Fruit fly (Drosophila melanogaster): ENCODE data around the gene CG8001.
A peak's percentile ranks its signal among the peaks of the same experiment; 100 is the strongest.

CG8001 gene

DNA sequence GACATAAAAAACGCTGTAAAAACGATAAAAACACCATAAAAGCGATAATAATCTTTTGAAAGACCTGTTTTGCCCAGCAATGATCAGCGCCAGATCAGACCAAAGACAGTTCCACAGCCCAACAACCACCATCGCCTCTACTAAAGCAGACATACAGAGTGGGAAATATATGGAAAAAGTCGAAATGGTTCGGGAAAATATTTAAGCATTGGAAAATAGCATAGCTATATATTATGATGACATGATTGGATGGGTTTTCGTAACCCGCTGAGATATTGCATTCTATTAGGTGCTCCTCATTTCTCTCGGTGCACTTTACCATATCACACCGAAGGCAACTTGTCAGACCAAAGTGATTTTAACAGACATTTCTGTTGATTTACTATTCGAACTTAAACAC is 52.7 kb downstream of the CG8001 start (continued):
- peak; percentile 80 for TF ChIP-seq shn (GFP tag; optimal IDR thresholded peaks at IDR 0.05)
- TF ChIP-seq CG17912 (GFP tag; optimal IDR thresholded peaks at IDR 0.05), result no peak
- peak; percentile 76; the same call in 2 of the 3 replicates for TF ChIP-seq CG11093 (GFP tag; IDR thresholded peaks at IDR 0.05)
- no peak for TF ChIP-seq mld (GFP tag; IDR thresholded peaks at IDR 0.05; ENCODE audit: partially characterized antibody)
- TF ChIP-seq Asciz (GFP tag; optimal IDR thresholded peaks at IDR 0.05), result peak; percentile 84
- TF ChIP-seq br (optimal IDR thresholded peaks at IDR 0.05), result no peak
- peak; percentile 24 for TF ChIP-seq CG30020 (tag; optimal IDR thresholded peaks at IDR 0.05)
- TF ChIP-seq CG17328 (GFP tag; IDR thresholded peaks at IDR 0.05), result peak; percentile 91
- TF ChIP-seq tio (GFP tag; optimal IDR thresholded peaks at IDR 0.05), result no peak
- TF ChIP-seq CG1233 (GFP tag; optimal IDR thresholded peaks at IDR 0.05), result peak; percentile 84
- no peak for TF ChIP-seq sqz (GFP tag; optimal IDR thresholded peaks at IDR 0.05)
- peak; percentile 93 for TF ChIP-seq HLH3B (GFP tag; IDR thresholded peaks at IDR 0.05)
- peak; percentile 63 for TF ChIP-seq Fer2 (tag; optimal IDR thresholded peaks at IDR 0.05)
- peak; percentile 70 for TF ChIP-seq D19B (GFP tag; optimal IDR thresholded peaks at IDR 0.05)
- TF ChIP-seq unpg (GFP tag; optimal IDR thresholded peaks at IDR 0.05), result peak; percentile 93
- no peak for TF ChIP-seq BEAF-32 (GFP tag; optimal IDR thresholded peaks at IDR 0.05)
- TF ChIP-seq CG8089 (GFP tag; optimal IDR thresholded peaks at IDR 0.05), result peak; percentile 84
- TF ChIP-seq ham (GFP tag; IDR thresholded peaks at IDR 0.05), result peak; percentile 71
- TF ChIP-seq CG10654 (GFP tag; optimal IDR thresholded peaks at IDR 0.05), result peak; percentile 83
- TF ChIP-seq dan (GFP tag; IDR thresholded peaks at IDR 0.05), result no peak
- no peak for TF ChIP-seq CG16813 (GFP tag; IDR thresholded peaks at IDR 0.05; ENCODE audit: partially characterized antibody)
- peak; percentile 89 for TF ChIP-seq Sox102F (GFP tag; optimal IDR thresholded peaks at IDR 0.05)
- TF ChIP-seq Dll (GFP tag; IDR thresholded peaks at IDR 0.05; ENCODE audit: partially characterized antibody), result no peak
- peak; percentile 85 for TF ChIP-seq H15 (GFP tag; IDR thresholded peaks at IDR 0.05)
- no peak for TF ChIP-seq Lpt (GFP tag; optimal IDR thresholded peaks at IDR 0.05)
- TF ChIP-seq Mes4 (GFP tag; optimal IDR thresholded peaks at IDR 0.05), result peak; percentile 81
- no peak for TF ChIP-seq Stat92E (GFP tag; optimal IDR thresholded peaks at IDR 0.05)
- TF ChIP-seq CG11085 (GFP tag; IDR thresholded peaks at IDR 0.05), result peak; percentile 86
- TF ChIP-seq CG32767 (GFP tag; IDR thresholded peaks at IDR 0.05), result peak; percentile 82
- peak; percentile 70 for TF ChIP-seq sug (tag; optimal IDR thresholded peaks at IDR 0.05)
- TF ChIP-seq CG4617 (GFP tag; optimal IDR thresholded peaks at IDR 0.05; ENCODE audit: borderline replicate concordance), result peak; percentile 59
- TF ChIP-seq fd3F (GFP tag; optimal IDR thresholded peaks at IDR 0.05), result peak; percentile 91
- no peak for TF ChIP-seq Trl (optimal IDR thresholded peaks at IDR 0.05)
- peak; percentile 91 for TF ChIP-seq Trl (GFP tag; optimal IDR thresholded peaks at IDR 0.05)
- no peak for TF ChIP-seq crol (GFP tag; IDR thresholded peaks at IDR 0.05)
- peak; percentile 81 for TF ChIP-seq Hr3 (GFP tag; optimal IDR thresholded peaks at IDR 0.05)
- no peak for TF ChIP-seq CG17568 (GFP tag; optimal IDR thresholded peaks at IDR 0.05)
- no peak for TF ChIP-seq yki (optimal IDR thresholded peaks at IDR 0.05)
- peak; percentile 47 for TF ChIP-seq Hand (GFP tag; optimal IDR thresholded peaks at IDR 0.05)
- TF ChIP-seq tgo (GFP tag; IDR thresholded peaks at IDR 0.05), result peak; percentile 95
- TF ChIP-seq CG12659 (GFP tag; optimal IDR thresholded peaks at IDR 0.05), result peak; percentile 91
- peak; percentile 85 for TF ChIP-seq CG16863 (GFP tag; optimal IDR thresholded peaks at IDR 0.05)
- peak; percentile 91 for TF ChIP-seq E2f1 (GFP tag; IDR thresholded peaks at IDR 0.05)
- TF ChIP-seq CG4707 (GFP tag; optimal IDR thresholded peaks at IDR 0.05), result peak; percentile 63
- peak; percentile 86 for TF ChIP-seq CG6175 (GFP tag; IDR thresholded peaks at IDR 0.05)
- TF ChIP-seq prd (optimal IDR thresholded peaks at IDR 0.05), result no peak
- peak; percentile 93 for TF ChIP-seq prd (GFP tag; IDR thresholded peaks at IDR 0.05)
- no peak for TF ChIP-seq kni (GFP tag; optimal IDR thresholded peaks at IDR 0.05)
- no peak for TF ChIP-seq cg (GFP tag; optimal IDR thresholded peaks at IDR 0.05)
- no peak for TF ChIP-seq CG15479 (GFP tag; optimal IDR thresholded peaks at IDR 0.05)
- TF ChIP-seq ato (GFP tag; IDR thresholded peaks at IDR 0.05; ENCODE audit: partially characterized antibody), result no peak
- peak; percentile 83 for TF ChIP-seq cas (GFP tag; IDR thresholded peaks at IDR 0.05)
